Fruit fly (Drosophila melanogaster) whole organism, prepupa: Measurements from ENCODE around the gene hbt.
A peak's percentile ranks its signal among the peaks of the same experiment; 100 is the strongest.

Source experiments
- CG10631 ChIP-seq: fragments of 200-800 bp; sonication (Bioruptor generic); optimal IDR thresholded peaks from 2 replicates; lab custom pipeline; 2016; ENCODE audit warnings: missing biosample characterization, missing genetic modification characterization
- CG15336 ChIP-seq: fragments of 200-800 bp; sonication (Bioruptor generic); IDR thresholded peaks from 2 replicates; pipeline ENCODE4 v1.3.6; 2022; ENCODE audit warnings: missing biosample characterization, missing genetic modification characterization
- CG32006 ChIP-seq: fragments of 200-800 bp; sonication (Bioruptor generic); optimal IDR thresholded peaks from 3 replicates; lab custom pipeline; 2017; ENCODE audit warnings: missing biosample characterization, mild to moderate bottlenecking, missing genetic modification characterization
- Eip93F ChIP-seq: fragments of 200-800 bp; sonication (Bioruptor generic); optimal IDR thresholded peaks from 2 replicates; lab custom pipeline; 2016; ENCODE audit warnings: missing biosample characterization, mild to moderate bottlenecking, missing genetic modification characterization
- Gug ChIP-seq: fragments of 200-800 bp; sonication (Bioruptor generic); IDR thresholded peaks from 2 replicates; pipeline ENCODE4 v1.3.6; 2022; ENCODE audit warnings: missing biosample characterization, missing genetic modification characterization
- Hr38 ChIP-seq: sonication (Bioruptor generic); optimal IDR thresholded peaks from 2 replicates; lab custom pipeline; 2016; ENCODE audit warnings: missing biosample characterization, missing genetic modification characterization
- Hr39 ChIP-seq: fragments of 200-800 bp; sonication (Bioruptor generic); optimal IDR thresholded peaks from 2 replicates; lab custom pipeline; 2016; ENCODE audit warnings: missing biosample characterization, missing genetic modification characterization
- OdsH ChIP-seq: fragments of 200-800 bp; sonication (Bioruptor generic); optimal IDR thresholded peaks from 3 replicates; lab custom pipeline; 2016; ENCODE audit warnings: missing biosample characterization, missing genetic modification characterization
- Smox ChIP-seq: fragments of 200-800 bp; sonication (Bioruptor generic); optimal IDR thresholded peaks from 3 replicates; lab custom pipeline; 2016; ENCODE audit warnings: missing biosample characterization, missing genetic modification characterization
- esn ChIP-seq: fragments of 200-800 bp; sonication (Bioruptor generic); optimal IDR thresholded peaks from 2 replicates; lab custom pipeline; 2016; ENCODE audit warnings: missing biosample characterization, mild to moderate bottlenecking, missing genetic modification characterization, moderate library complexity

DNA sequence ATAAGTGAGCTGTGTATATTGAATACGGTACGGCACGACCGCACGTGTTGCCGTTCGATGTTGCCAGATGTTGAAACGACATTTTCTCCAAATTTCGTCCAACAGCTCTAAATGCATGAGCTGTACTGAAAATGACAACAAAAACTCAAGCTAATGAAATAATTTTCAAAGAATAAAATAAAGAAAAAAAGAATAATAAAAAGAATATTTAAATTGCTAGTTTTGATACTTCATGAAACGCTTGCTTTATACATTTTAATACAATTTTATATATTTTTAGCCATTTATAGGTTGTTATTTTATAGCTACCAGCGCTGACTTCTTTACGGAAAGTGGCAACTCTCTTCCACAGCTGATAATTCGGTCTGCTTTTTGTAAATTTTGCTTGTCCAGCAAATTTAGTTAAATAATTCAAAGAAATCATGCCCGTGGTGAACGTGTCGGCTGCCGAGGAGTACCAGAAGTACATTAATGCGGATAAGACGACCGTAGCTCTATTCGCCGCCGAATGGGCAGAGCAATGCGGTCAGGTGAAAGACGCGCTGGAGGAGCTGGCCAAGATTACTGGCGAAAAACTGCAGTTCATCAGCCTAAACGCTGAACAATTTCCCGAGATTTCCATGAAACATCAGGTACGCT is 35.3 kb upstream of the hbt start, which contains the start of the genes Nnp-1 and Grx3:
- no peak for TF ChIP-seq Hr38 (GFP tag; lab: Kevin White, UChicago)
- no peak for TF ChIP-seq esn (GFP tag; lab: Kevin White, UChicago)
- no peak for TF ChIP-seq CG15336 (GFP tag; lab: Robert Waterston, UW)
- TF ChIP-seq Hr39, result peak; percentile 45
- TF ChIP-seq OdsH, result no peak
- TF ChIP-seq Smox (GFP tag; lab: Kevin White, UChicago), result peak; percentile 39
- TF ChIP-seq Eip93F (GFP tag; lab: Kevin White, UChicago), result no peak
- TF ChIP-seq CG32006, result no peak
- no peak for TF ChIP-seq Gug (GFP tag; lab: Robert Waterston, UW)
- TF ChIP-seq CG10631, result peak; percentile 57
